Fruit fly (Drosophila melanogaster): ENCODE results near the gene CG8064.

CG8064 gene

DNA sequence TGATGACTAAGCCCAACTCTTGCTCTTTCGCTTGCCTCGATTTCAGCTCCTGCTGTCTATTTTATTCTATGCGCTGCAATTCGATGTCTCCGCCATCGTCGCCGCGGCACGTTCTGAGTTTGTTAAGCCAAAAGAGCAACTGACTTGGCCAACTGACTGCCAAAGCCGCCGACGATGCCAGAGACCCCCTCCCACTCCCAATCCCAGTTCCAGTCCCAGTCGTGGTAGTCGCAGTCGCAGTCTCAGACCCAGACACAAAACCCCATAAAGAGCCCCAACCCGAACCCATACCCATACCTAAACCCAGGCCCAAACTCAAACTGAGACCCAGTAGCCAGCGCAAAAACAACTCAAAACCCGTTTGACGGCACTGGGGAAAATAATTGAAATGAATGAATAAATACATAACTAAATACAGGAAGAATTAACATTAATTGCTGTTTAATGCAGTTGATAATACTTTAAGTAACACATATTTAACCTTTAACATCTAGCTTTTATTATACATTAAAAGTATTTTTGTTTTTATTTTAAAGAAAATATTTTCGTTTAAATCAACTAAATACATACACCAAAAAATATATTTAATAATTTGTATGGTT, 27.4 kb downstream of the CG8064 start (continued):
- TF ChIP-seq CG18262 (tag; optimal IDR thresholded peaks at IDR 0.05) (no peak), CG16813 (GFP tag; IDR thresholded peaks at IDR 0.05; ENCODE audit: partially characterized antibody) (no peak), CG12236 (GFP tag; optimal IDR thresholded peaks at IDR 0.05) (no peak), al (GFP tag; IDR thresholded peaks at IDR 0.05) (no peak), CG6765 (GFP tag; optimal IDR thresholded peaks at IDR 0.05) (peak; percentile 41), vnd (GFP tag; IDR thresholded peaks at IDR 0.05; ENCODE audit: partially characterized antibody) (no peak), toy (GFP tag; IDR thresholded peaks at IDR 0.05) (no peak), Antp (GFP tag; optimal IDR thresholded peaks at IDR 0.05) (no peak), kay (GFP tag; optimal IDR thresholded peaks at IDR 0.05) (no peak), sim (GFP tag; IDR thresholded peaks at IDR 0.05) (no peak), MBD-R2 (GFP tag; IDR thresholded peaks at IDR 0.05) (no peak; the same call in 1 of the 2 replicates), dm (GFP tag; optimal IDR thresholded peaks at IDR 0.05) (no peak), tin (GFP tag; optimal IDR thresholded peaks at IDR 0.05) (no peak), Hr78 (GFP tag; optimal IDR thresholded peaks at IDR 0.05) (no peak), CG12299 (tag; optimal IDR thresholded peaks at IDR 0.05) (no peak), CG7357 (GFP tag; IDR thresholded peaks at IDR 0.05) (no peak), pho (GFP tag; optimal IDR thresholded peaks at IDR 0.05) (no peak), Dip2 (GFP tag; IDR thresholded peaks at IDR 0.05) (no peak), CG7556 (GFP tag; optimal IDR thresholded peaks at IDR 0.05) (no peak), CG9215 (GFP tag; IDR thresholded peaks at IDR 0.05) (no peak), dmrt11E (tag; optimal IDR thresholded peaks at IDR 0.05) (no peak), CG33213 (GFP tag; optimal IDR thresholded peaks at IDR 0.05) (no peak), CG1647 (GFP tag; optimal IDR thresholded peaks at IDR 0.05) (no peak), CG7271 (tag; optimal IDR thresholded peaks at IDR 0.05) (no peak), repo (GFP tag; optimal IDR thresholded peaks at IDR 0.05) (no peak), sna (GFP tag; IDR thresholded peaks at IDR 0.05; ENCODE audit: partially characterized antibody) (no peak), insv (GFP tag; optimal IDR thresholded peaks at IDR 0.05) (no peak), gsb-n (tag; optimal IDR thresholded peaks at IDR 0.05) (no peak), Spps (tag; optimal IDR thresholded peaks at IDR 0.05) (no peak), bigmax (GFP tag; optimal IDR thresholded peaks at IDR 0.05) (no peak), Hmx (GFP tag; optimal IDR thresholded peaks at IDR 0.05) (no peak), Dip3 (GFP tag; optimal IDR thresholded peaks at IDR 0.05) (no peak), CG14441 (GFP tag; IDR thresholded peaks at IDR 0.05) (peak; percentile 32), ab (GFP tag; optimal IDR thresholded peaks at IDR 0.05) (no peak), CG11723 (GFP tag; optimal IDR thresholded peaks at IDR 0.05) (no peak), Gsc (GFP tag; IDR thresholded peaks at IDR 0.05) (no peak), pros (GFP tag; optimal IDR thresholded peaks at IDR 0.05) (no peak), CG5245 (GFP tag; optimal IDR thresholded peaks at IDR 0.05) (no peak), wor (GFP tag; IDR thresholded peaks at IDR 0.05) (no peak), CG18011 (GFP tag; optimal IDR thresholded peaks at IDR 0.05) (no peak), Taf1 (GFP tag; IDR thresholded peaks at IDR 0.05) (no peak), fu2 (GFP tag; optimal IDR thresholded peaks at IDR 0.05) (no peak), Rfx (GFP tag; IDR thresholded peaks at IDR 0.05) (peak; percentile 30; the same call in 1 of the 2 replicates), CG1603 (tag; optimal IDR thresholded peaks at IDR 0.05) (no peak), CG15479 (GFP tag; optimal IDR thresholded peaks at IDR 0.05) (no peak), CG10462 (GFP tag; optimal IDR thresholded peaks at IDR 0.05) (no peak), CG2875 (GFP tag; optimal IDR thresholded peaks at IDR 0.05) (no peak), sima (GFP tag; optimal IDR thresholded peaks at IDR 0.05) (no peak), CG6689 (GFP tag; IDR thresholded peaks at IDR 0.05) (peak; percentile 70; the same call in 1 of the 2 replicates), Nf-YB (GFP tag; optimal IDR thresholded peaks at IDR 0.05) (no peak), emc (GFP tag; optimal IDR thresholded peaks at IDR 0.05) (no peak)

All from whole organism, embryonic.